Worm (Caenorhabditis elegans): Measurements from ENCODE around the gene fbxc-50.
A peak's percentile ranks its signal among the peaks of the same experiment; 100 is the strongest.

The fbxc-50 gene

ce11 chrII:3264704-3265103 is 16.8 kb upstream of the fbxc-50 start:
- TF ChIP-seq lim-7 (GFP tag; IDR thresholded peaks at IDR 0.05) (no peak), nhr-102 (tag; optimal IDR thresholded peaks at IDR 0.05) (no peak), daf-19 (GFP tag; conservative IDR thresholded peaks at IDR 0.05) (no peak), ctbp-1 (GFP tag; IDR thresholded peaks at IDR 0.05) (no peak), nhr-41 (GFP tag; IDR thresholded peaks at IDR 0.05) (no peak)

ce11 chrII:3262504-3262903 is 14.6 kb upstream of the fbxc-50 start, which contains the start of gene F02E11.2:
Gene F02E11.2 (plus strand): TSS chrII:3262804.
- no peak for TF ChIP-seq jun-1 (tag; optimal IDR thresholded peaks at IDR 0.05)
- no peak for TF ChIP-seq lim-7 (GFP tag; IDR thresholded peaks at IDR 0.05)
- no peak for TF ChIP-seq lir-3 (tag; optimal IDR thresholded peaks at IDR 0.05)

- peak in 1 of 2 experiments; percentile 8 for TF ChIP-seq unc-62 (GFP tag; optimal IDR thresholded peaks at IDR 0.05 in 1 of 2)
- TF ChIP-seq unc-62 (tag; optimal IDR thresholded peaks at IDR 0.05) = no peak
- TF ChIP-seq zip-11 (GFP tag; IDR thresholded peaks at IDR 0.05) = no peak
These were observed 11.3 kb upstream of the fbxc-50 start, which contains the start of gene gcy-19 for ce11 chrII:3259254-3259653. Gene gcy-19 (minus strand): TSS chrII:3259354.

- TF ChIP-seq lin-29 (GFP tag; IDR thresholded peaks at IDR 0.05) (no peak), aha-1 (tag) (peak; percentile 96)
These were observed 3.9 kb upstream of the fbxc-50 start for ce11 chrII:3251782-3252181.

ce11 chrII:3250195-3250594 is 2.3 kb upstream of the fbxc-50 start:
- TF ChIP-seq nhr-42 (GFP tag; IDR thresholded peaks at IDR 0.05) (no peak), T26A8.4 (GFP tag; IDR thresholded peaks at IDR 0.05) (no peak), pha-4 (GFP tag; IDR thresholded peaks at IDR 0.05) (no peak), pha-4 (tag; optimal IDR thresholded peaks at IDR 0.05) (no peak), hmg-1.1 (GFP tag; IDR thresholded peaks at IDR 0.05) (no peak), dmd-9 (GFP tag; IDR thresholded peaks at IDR 0.05) (no peak), lsy-2 (tag; optimal IDR thresholded peaks at IDR 0.05) (no peak), hlh-30 (tag; optimal IDR thresholded peaks at IDR 0.05; ENCODE audit: insufficient read depth) (no peak), set-16 (GFP tag; IDR thresholded peaks at IDR 0.05) (peak; percentile 60; the same call in 1 of the 2 replicates), F37D6.2 (tag; optimal IDR thresholded peaks at IDR 0.05) (no peak)

ce11 chrII:3249406-3249805 is 1.5 kb upstream of the fbxc-50 start, which contains the start of gene clec-124:
Gene clec-124 (plus strand): TSS chrII:3249706.
- TF ChIP-seq ceh-62 (tag; optimal IDR thresholded peaks at IDR 0.05) (no peak), ces-1 (GFP tag; optimal IDR thresholded peaks at IDR 0.05) (no peak), ama-1 (optimal IDR thresholded peaks at IDR 0.05) (no peak), saeg-2 (GFP tag; IDR thresholded peaks at IDR 0.05) (no peak), set-16 (GFP tag; IDR thresholded peaks at IDR 0.05) (no peak), mdt-29 (GFP tag; IDR thresholded peaks at IDR 0.05) (no peak), mxl-3 (GFP tag; optimal IDR thresholded peaks at IDR 0.05) (no peak), aly-2 (tag; optimal IDR thresholded peaks at IDR 0.05) (no peak), zip-2 (tag; optimal IDR thresholded peaks at IDR 0.05) (no peak), lin-1 (GFP tag; IDR thresholded peaks at IDR 0.05) (no peak), Y5F2A.4 (GFP tag; optimal IDR thresholded peaks at IDR 0.05) (no peak), lin-38 (GFP tag; IDR thresholded peaks at IDR 0.05) (no peak), dmd-8 (GFP tag; IDR thresholded peaks at IDR 0.05) (no peak), nhr-237 (tag; optimal IDR thresholded peaks at IDR 0.05) (no peak)
